Worm (Caenorhabditis elegans) whole organism, midembryonic: Measurements from ENCODE around the gene dep-1.

ENCODE experiments used
- T22C8.4 ChIP-seq: fragments of 200-800 bp; sonication (Bioruptor generic); IDR thresholded peaks from 2 replicates; pipeline ENCODE4 v1.3.6; 2022; ENCODE audit warnings: missing genetic modification characterization, missing compliant biosample characterization
- cog-1 ChIP-seq: sonication (generic microtip); optimal IDR thresholded peaks from 2 replicates; lab custom pipeline; 2016; ENCODE audit warnings: missing genetic modification characterization, missing compliant biosample characterization
- flt-1 ChIP-seq: fragments of 200-800 bp; sonication (Bioruptor generic); IDR thresholded peaks from 2 replicates; pipeline ENCODE4 v1.3.6; 2022; ENCODE audit warnings: missing genetic modification characterization, missing compliant biosample characterization
- med-1 ChIP-seq: sonication (generic microtip); optimal IDR thresholded peaks from 2 replicates; lab custom pipeline; 2017; ENCODE audit warnings: missing genetic modification characterization, mild to moderate bottlenecking, missing compliant biosample characterization, antibody characterized with exemption, missing genetic modification reagents; ENCODE audit not compliant: insufficient read depth
- tab-1 ChIP-seq: fragments of 200-800 bp; sonication (Bioruptor generic); IDR thresholded peaks from 2 replicates; pipeline ENCODE4 v1.3.6; 2022; ENCODE audit warnings: missing genetic modification characterization, missing compliant biosample characterization
- ztf-23 ChIP-seq: fragments of 200-800 bp; sonication (Bioruptor generic); IDR thresholded peaks from 2 replicates; pipeline ENCODE4 v1.3.6; 2022; ENCODE audit warnings: missing genetic modification reagents, missing genetic modification characterization, missing compliant biosample characterization

- peak; percentile 56; the same call in 1 of the 2 replicates for TF ChIP-seq flt-1
- no peak for TF ChIP-seq med-1 (GFP tag; lab: Kevin White, UChicago)
- TF ChIP-seq tab-1 (GFP tag; lab: Robert Waterston, UW) = no peak
- no peak for TF ChIP-seq cog-1
- no peak for TF ChIP-seq ztf-23
- no peak for TF ChIP-seq T22C8.4 (GFP tag; lab: Robert Waterston, UW)
Observed at ce11 chrII:9059010-9059409, 39.4 kb upstream of the dep-1 start.
